Fruit fly (Drosophila melanogaster) S2 (cell line): Measurements from ENCODE around the gene CG18586.

Source experiments
- CG8478 ChIP-seq: fragments of >200 bp; optimal IDR thresholded peaks from 2 replicates; lab custom pipeline; 2018
- CTCF ChIP-seq, 2 experiments: fragments of >200 bp; optimal IDR thresholded peaks; 2 replicates each; lab custom pipeline; 2018

DNA sequence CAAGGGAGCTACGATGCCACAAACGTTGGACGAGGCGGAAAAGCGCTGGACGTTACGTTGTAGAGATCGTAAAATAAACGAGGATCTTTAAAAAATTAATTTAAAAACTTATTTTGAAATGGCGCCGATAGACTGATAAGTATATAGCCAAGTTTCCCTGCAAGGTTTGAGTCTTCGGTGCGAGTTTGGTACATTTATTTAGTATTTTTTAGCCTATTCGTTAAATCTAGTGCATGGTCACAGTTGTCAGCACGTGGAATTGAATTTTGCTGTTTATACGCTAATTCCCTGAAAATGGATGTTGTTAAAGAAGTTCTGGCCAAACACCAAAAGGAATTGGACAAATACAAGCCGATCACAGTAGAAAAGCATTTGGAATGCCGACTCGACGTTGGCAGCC lies 26.2 kb downstream of the CG18586 start, which contains the start of gene CG32409:
- TF ChIP-seq CTCF (optimal IDR thresholded peaks at IDR 0.05; lab: Kevin White, UChicago): peak in 1 of 2 experiments; percentile 36
- no peak for TF ChIP-seq CG8478
